Worm (Caenorhabditis elegans) whole organism, dauer: ENCODE results near the gene fbxb-119.
"Not testable (repeated sequence)": the region's sequence is repeated elsewhere in the genome, so short reads cannot be mapped to it uniquely, and the experiment has no call there.

Experiments used
- unc-62 ChIP-seq: sonication (generic microtip); optimal IDR thresholded peaks from 2 replicates; lab custom pipeline; 2017; ENCODE audit warnings: missing biosample characterization, missing genetic modification reagents, missing genetic modification characterization

The fbxb-119 gene

ce11 chrV:18318312-18318711 is at the start of gene fbxb-119:
Gene fbxb-119, plus strand, starts transcription at chrV:18318612.
- no peak for TF ChIP-seq unc-62 (GFP tag; lab: Kevin White, UChicago)

ce11 chrV:18268744-18269143 is 49.7 kb upstream of the fbxb-119 start, which contains the start of gene fbxa-213:
Gene fbxa-213, minus strand, starts transcription at chrV:18268844.
- no peak for TF ChIP-seq unc-62 (GFP tag; lab: Kevin White, UChicago)

ce11 chrV:18269885-18270284 is 48.5 kb upstream of the fbxb-119 start, which contains the start of gene skr-6:
Gene skr-6, minus strand, starts transcription at chrV:18269985.
- no peak for TF ChIP-seq unc-62 (GFP tag; lab: Kevin White, UChicago)

ce11 chrV:18270403-18270802 is 48.0 kb upstream of the fbxb-119 start, which contains the start of gene Y37H2C.4:
Gene Y37H2C.4, plus strand, starts transcription at chrV:18270703.
- no peak for TF ChIP-seq unc-62 (GFP tag; lab: Kevin White, UChicago)

- TF ChIP-seq unc-62 (GFP tag; lab: Kevin White, UChicago) = no peak
Measured at ce11 chrV:18280778-18281177, 37.6 kb upstream of the fbxb-119 start, which contains the start of gene Y51A2A.16. Gene Y51A2A.16, minus strand, starts transcription at chrV:18280878.

ce11 chrV:18282597-18282996 is 35.8 kb upstream of the fbxb-119 start, which contains the start of gene clec-247:
Gene clec-247, plus strand, starts transcription at chrV:18282897.
- TF ChIP-seq unc-62 (GFP tag; lab: Kevin White, UChicago) = no peak

ce11 chrV:18290642-18291041 is 27.8 kb upstream of the fbxb-119 start, which contains the start of gene Y51A2A.4:
Gene Y51A2A.4, plus strand, starts transcription at chrV:18290942.
- no peak for TF ChIP-seq unc-62 (GFP tag; lab: Kevin White, UChicago)

- no peak for TF ChIP-seq unc-62 (GFP tag; lab: Kevin White, UChicago)
Measured at ce11 chrV:18292295-18292694, 26.1 kb upstream of the fbxb-119 start, which contains the start of gene Y51A2A.12. Gene Y51A2A.12, plus strand, starts transcription at chrV:18292595.

ce11 chrV:18298506-18298905 is 19.9 kb upstream of the fbxb-119 start, which contains the start of gene Y51A2A.5:
Gene Y51A2A.5, plus strand, starts transcription at chrV:18298806.
- TF ChIP-seq unc-62 (GFP tag; lab: Kevin White, UChicago) = no peak

ce11 chrV:18299313-18299712 is 19.1 kb upstream of the fbxb-119 start:
- no peak for TF ChIP-seq unc-62 (GFP tag; lab: Kevin White, UChicago)

- not testable (repeated sequence) for TF ChIP-seq unc-62 (GFP tag; lab: Kevin White, UChicago)
Measured at ce11 chrV:18302414-18302813, 16.0 kb upstream of the fbxb-119 start, which contains the start of gene Y51A2A.6. Gene Y51A2A.6, plus strand, starts transcription at chrV:18302714.

- TF ChIP-seq unc-62 (GFP tag; lab: Kevin White, UChicago) = no peak
Measured at ce11 chrV:18323231-18323630, 4.8 kb downstream of the fbxb-119 start, which contains the start of gene B0462.5. Gene B0462.5, minus strand, starts transcription at chrV:18323331.

ce11 chrV:18324525-18324924 is 6.1 kb downstream of the fbxb-119 start:
- no peak for TF ChIP-seq unc-62 (GFP tag; lab: Kevin White, UChicago)

- TF ChIP-seq unc-62 (GFP tag; lab: Kevin White, UChicago) = no peak
Measured at ce11 chrV:18331086-18331485, 12.7 kb downstream of the fbxb-119 start, which contains the start of gene B0462.4. Gene B0462.4, minus strand, starts transcription at chrV:18331186.

- no peak for TF ChIP-seq unc-62 (GFP tag; lab: Kevin White, UChicago)
Measured at ce11 chrV:18337643-18338042, 19.2 kb downstream of the fbxb-119 start.

ce11 chrV:18339807-18340206 is 21.4 kb downstream of the fbxb-119 start, which contains the start of gene C08E8.10:
Gene C08E8.10, minus strand, starts transcription at chrV:18339907.
- no peak for TF ChIP-seq unc-62 (GFP tag; lab: Kevin White, UChicago)

- no peak for TF ChIP-seq unc-62 (GFP tag; lab: Kevin White, UChicago)
Measured at ce11 chrV:18344194-18344593, 25.8 kb downstream of the fbxb-119 start.
